Fruit fly (Drosophila melanogaster) whole organism, embryonic: ENCODE measurements around the gene AlaRS.

Source experiments
- Aef1 ChIP-seq: fragments of 200-800 bp; sonication (Bioruptor generic); IDR thresholded peaks from 3 replicates; pipeline ENCODE4 v1.3.6; 2022; ENCODE audit warnings: missing biosample characterization, missing genetic modification characterization
- B-H1 ChIP-seq: fragments of 200-800 bp; sonication (Bioruptor generic); IDR thresholded peaks from 3 replicates; pipeline ENCODE4 v1.3.6; 2022; ENCODE audit warnings: missing biosample characterization, missing genetic modification characterization
- CG10274 ChIP-seq: fragments of 200-800 bp; sonication (Bioruptor generic); optimal IDR thresholded peaks from 3 replicates; lab custom pipeline; 2017; ENCODE audit warnings: missing biosample characterization, mild to moderate bottlenecking, missing genetic modification characterization
- CG10462 ChIP-seq: fragments of 200-800 bp; sonication (Bioruptor generic); optimal IDR thresholded peaks from 2 replicates; lab custom pipeline; 2016; ENCODE audit warnings: missing biosample characterization, missing genetic modification characterization
- CG11504 ChIP-seq: fragments of 200-800 bp; sonication (Bioruptor generic); optimal IDR thresholded peaks from 3 replicates; lab custom pipeline; 2019; ENCODE audit warnings: missing biosample characterization, mild to moderate bottlenecking, missing genetic modification characterization, moderate library complexity
- CG13775 ChIP-seq: fragments of 200-800 bp; sonication (Bioruptor generic); optimal IDR thresholded peaks from 3 replicates; lab custom pipeline; 2017; ENCODE audit warnings: missing biosample characterization, mild to moderate bottlenecking, missing genetic modification characterization
- CG14710 ChIP-seq: fragments of 200-800 bp; sonication (Bioruptor generic); optimal IDR thresholded peaks from 3 replicates; lab custom pipeline; 2019; ENCODE audit warnings: missing biosample characterization, mild to moderate bottlenecking, missing genetic modification characterization, moderate library complexity
- CG15479 ChIP-seq: fragments of 200-800 bp; sonication (Bioruptor generic); optimal IDR thresholded peaks from 3 replicates; lab custom pipeline; 2019; ENCODE audit warnings: missing biosample characterization, mild to moderate bottlenecking, missing genetic modification characterization, moderate library complexity
- CG1647 ChIP-seq: fragments of 200-800 bp; sonication (Bioruptor generic); optimal IDR thresholded peaks from 3 replicates; lab custom pipeline; 2016; ENCODE audit warnings: missing biosample characterization, missing genetic modification characterization
- CG4617 ChIP-seq: fragments of 200-800 bp; sonication (Bioruptor generic); optimal IDR thresholded peaks from 3 replicates; lab custom pipeline; 2016; ENCODE audit warnings: missing biosample characterization, missing genetic modification characterization, borderline replicate concordance
- CG5245 ChIP-seq: fragments of 200-800 bp; sonication (Bioruptor generic); optimal IDR thresholded peaks from 3 replicates; lab custom pipeline; 2016; ENCODE audit warnings: missing biosample characterization, missing genetic modification characterization
- CG6175 ChIP-seq: fragments of 200-800 bp; sonication (Bioruptor generic); IDR thresholded peaks from 3 replicates; pipeline ENCODE4 v1.3.6; 2022; ENCODE audit warnings: missing biosample characterization, missing genetic modification characterization
- CG7745 ChIP-seq: fragments of 200-800 bp; sonication (Bioruptor generic); optimal IDR thresholded peaks from 2 replicates; lab custom pipeline; 2018; ENCODE audit warnings: missing biosample characterization, mild to moderate bottlenecking, missing genetic modification characterization, moderate library complexity
- CG9727 ChIP-seq: fragments of 200-800 bp; sonication (Bioruptor generic); optimal IDR thresholded peaks from 3 replicates; lab custom pipeline; 2017; ENCODE audit warnings: missing biosample characterization, mild to moderate bottlenecking, missing genetic modification characterization
- CG9817 ChIP-seq: fragments of 200-800 bp; sonication (Bioruptor generic); optimal IDR thresholded peaks from 2 replicates; lab custom pipeline; 2018; ENCODE audit warnings: missing biosample characterization, mild to moderate bottlenecking, missing genetic modification characterization, moderate library complexity
- Eip74EF ChIP-seq, 2 experiments: fragments of 200-800 bp in 1 of 2; fragments of >200 bp in 1 of 2; sonication (Bioruptor generic) in 1 of 2; optimal IDR thresholded peaks; 2 replicates each; lab custom pipeline; 2017 to 2019; ENCODE audit warnings: missing biosample characterization in 2 of 2, missing genetic modification characterization in 2 of 2, mild to moderate bottlenecking in 1 of 2, moderate library complexity in 1 of 2
- HHEX ChIP-seq: fragments of 200-800 bp; sonication (Bioruptor generic); optimal IDR thresholded peaks from 3 replicates; lab custom pipeline; 2017; ENCODE audit warnings: missing biosample characterization, mild to moderate bottlenecking, missing genetic modification characterization, missing genetic modification reagents
- HLH3B ChIP-seq: fragments of 200-800 bp; sonication (Bioruptor generic); IDR thresholded peaks from 2 replicates; pipeline ENCODE4 v1.3.6; 2022; ENCODE audit warnings: missing biosample characterization, missing genetic modification characterization
- Hand ChIP-seq: fragments of 200-800 bp; sonication (Bioruptor generic); optimal IDR thresholded peaks from 2 replicates; lab custom pipeline; 2017; ENCODE audit warnings: mild to moderate bottlenecking, missing biosample characterization, missing genetic modification reagents, missing genetic modification characterization
- Lpt ChIP-seq: fragments of >200 bp; optimal IDR thresholded peaks from 2 replicates; lab custom pipeline; 2018; ENCODE audit warnings: missing biosample characterization, missing genetic modification characterization
- MBD-R2 ChIP-seq: fragments of 200-800 bp; sonication (Bioruptor generic); IDR thresholded peaks from 2 replicates; pipeline ENCODE4 v1.3.6; 2022; ENCODE audit warnings: missing biosample characterization, missing genetic modification characterization
- MESR4 ChIP-seq: fragments of 200-800 bp; sonication (Bioruptor generic); optimal IDR thresholded peaks from 2 replicates; lab custom pipeline; 2018; ENCODE audit warnings: missing biosample characterization, mild to moderate bottlenecking, missing genetic modification characterization, moderate library complexity
- Myb ChIP-seq: fragments of 200-800 bp; sonication (Bioruptor generic); optimal IDR thresholded peaks from 2 replicates; lab custom pipeline; 2016; ENCODE audit warnings: missing biosample characterization, missing genetic modification characterization
- Nf-YB ChIP-seq: fragments of 200-800 bp; sonication (Bioruptor generic); optimal IDR thresholded peaks from 3 replicates; lab custom pipeline; 2019; ENCODE audit warnings: missing biosample characterization, mild to moderate bottlenecking, missing genetic modification characterization, moderate library complexity
- Poxn ChIP-seq: fragments of 200-800 bp; sonication (Bioruptor generic); IDR thresholded peaks from 2 replicates; pipeline ENCODE4 v1.3.6; 2022; ENCODE audit warnings: missing biosample characterization, missing genetic modification characterization
- Scr ChIP-seq: fragments of 200-800 bp; sonication (Bioruptor generic); IDR thresholded peaks from 2 replicates; pipeline ENCODE4 v1.3.6; 2022; ENCODE audit warnings: missing biosample characterization, missing genetic modification characterization; ENCODE audit not compliant: partially characterized antibody
- Side ChIP-seq: fragments of 200-800 bp; sonication (Bioruptor generic); optimal IDR thresholded peaks from 2 replicates; lab custom pipeline; 2016; ENCODE audit warnings: missing biosample characterization, missing genetic modification characterization
- Sin3A ChIP-seq: fragments of >200 bp; optimal IDR thresholded peaks from 2 replicates; lab custom pipeline; 2018
- Sox100B ChIP-seq: fragments of 200-800 bp; sonication (Bioruptor generic); optimal IDR thresholded peaks from 3 replicates; lab custom pipeline; 2018; ENCODE audit warnings: missing biosample characterization, mild to moderate bottlenecking, missing genetic modification characterization
- Stat92E ChIP-seq, 3 experiments: fragments of >200 bp in 2 of 3; fragments of 200-800 bp in 1 of 3; sonication (Bioruptor generic) in 1 of 3; optimal IDR thresholded peaks; 2 replicates each; lab custom pipeline; 2017 to 2019; ENCODE audit warnings: missing biosample characterization in 3 of 3, missing genetic modification characterization in 3 of 3, mild to moderate bottlenecking in 1 of 3, moderate library complexity in 1 of 3
- Xbp1 ChIP-seq: fragments of 200-800 bp; sonication (Bioruptor generic); optimal IDR thresholded peaks from 3 replicates; lab custom pipeline; 2016; ENCODE audit warnings: missing biosample characterization, mild to moderate bottlenecking, missing genetic modification characterization
- ab ChIP-seq: fragments of 200-800 bp; sonication (Bioruptor generic); optimal IDR thresholded peaks from 2 replicates; lab custom pipeline; 2016; ENCODE audit warnings: missing biosample characterization, missing genetic modification characterization
- br ChIP-seq: fragments of >200 bp; optimal IDR thresholded peaks from 2 replicates; lab custom pipeline; 2017
- dati ChIP-seq: fragments of 200-800 bp; sonication (Bioruptor generic); IDR thresholded peaks from 2 replicates; pipeline ENCODE4 v1.3.6; 2022; ENCODE audit warnings: missing biosample characterization, missing genetic modification characterization
- ind ChIP-seq: fragments of 200-800 bp; sonication (Bioruptor generic); optimal IDR thresholded peaks from 3 replicates; lab custom pipeline; 2016; ENCODE audit warnings: missing biosample characterization, missing genetic modification characterization
- insv ChIP-seq, 2 experiments: fragments of 200-800 bp; sonication (Bioruptor generic); optimal IDR thresholded peaks; 3 replicates each; lab custom pipeline; 2016 to 2018; ENCODE audit warnings: missing biosample characterization in 2 of 2, missing genetic modification characterization in 2 of 2
- jumu ChIP-seq: fragments of 200-800 bp; sonication (Bioruptor generic); optimal IDR thresholded peaks from 3 replicates; lab custom pipeline; 2016; ENCODE audit warnings: missing biosample characterization, missing genetic modification characterization
- ken ChIP-seq: fragments of 200-800 bp; sonication (Bioruptor generic); IDR thresholded peaks from 3 replicates; pipeline ENCODE4 v1.3.6; 2022; ENCODE audit warnings: missing biosample characterization, missing genetic modification characterization
- lola ChIP-seq, 3 experiments: fragments of >200 bp in 2 of 3; fragments of 200-800 bp in 1 of 3; sonication (Bioruptor generic) in 1 of 3; optimal IDR thresholded peaks; 2 replicates each; lab custom pipeline; 2017 to 2019; ENCODE audit warnings: missing biosample characterization in 3 of 3, missing genetic modification characterization in 3 of 3, mild to moderate bottlenecking in 1 of 3, moderate library complexity in 1 of 3
- maf-S ChIP-seq: fragments of 200-800 bp; sonication (Bioruptor generic); optimal IDR thresholded peaks from 2 replicates; lab custom pipeline; 2016; ENCODE audit warnings: missing biosample characterization, missing genetic modification characterization
- mirr ChIP-seq: fragments of 200-800 bp; sonication (Bioruptor generic); optimal IDR thresholded peaks from 3 replicates; lab custom pipeline; 2018; ENCODE audit warnings: missing biosample characterization, mild to moderate bottlenecking, missing genetic modification characterization
- mld ChIP-seq: fragments of 200-800 bp; sonication (Bioruptor generic); IDR thresholded peaks from 3 replicates; pipeline ENCODE4 v1.3.6; 2022; ENCODE audit warnings: missing biosample characterization, missing genetic modification characterization; ENCODE audit not compliant: partially characterized antibody
- pho ChIP-seq: fragments of 200-800 bp; sonication (Bioruptor generic); optimal IDR thresholded peaks from 2 replicates; lab custom pipeline; 2016; ENCODE audit warnings: missing biosample characterization, missing genetic modification characterization
- pum ChIP-seq: fragments of 200-800 bp; sonication (Bioruptor generic); optimal IDR thresholded peaks from 2 replicates; lab custom pipeline; 2016; ENCODE audit warnings: missing biosample characterization, missing genetic modification characterization
- schlank ChIP-seq: fragments of 200-800 bp; sonication (Bioruptor generic); optimal IDR thresholded peaks from 2 replicates; lab custom pipeline; 2018; ENCODE audit warnings: missing biosample characterization, mild to moderate bottlenecking, missing genetic modification characterization
- scrt ChIP-seq: fragments of 200-800 bp; sonication (Bioruptor generic); optimal IDR thresholded peaks from 2 replicates; lab custom pipeline; 2018; ENCODE audit warnings: missing biosample characterization, mild to moderate bottlenecking, missing genetic modification characterization, moderate library complexity
- shn ChIP-seq: fragments of 200-800 bp; sonication (Bioruptor generic); optimal IDR thresholded peaks from 3 replicates; lab custom pipeline; 2016; ENCODE audit warnings: missing biosample characterization, missing genetic modification characterization
- tgo ChIP-seq: fragments of 200-800 bp; sonication (Bioruptor generic); IDR thresholded peaks from 3 replicates; pipeline ENCODE4 v1.3.6; 2022; ENCODE audit warnings: missing biosample characterization, missing genetic modification characterization

AlaRS gene

DNA sequence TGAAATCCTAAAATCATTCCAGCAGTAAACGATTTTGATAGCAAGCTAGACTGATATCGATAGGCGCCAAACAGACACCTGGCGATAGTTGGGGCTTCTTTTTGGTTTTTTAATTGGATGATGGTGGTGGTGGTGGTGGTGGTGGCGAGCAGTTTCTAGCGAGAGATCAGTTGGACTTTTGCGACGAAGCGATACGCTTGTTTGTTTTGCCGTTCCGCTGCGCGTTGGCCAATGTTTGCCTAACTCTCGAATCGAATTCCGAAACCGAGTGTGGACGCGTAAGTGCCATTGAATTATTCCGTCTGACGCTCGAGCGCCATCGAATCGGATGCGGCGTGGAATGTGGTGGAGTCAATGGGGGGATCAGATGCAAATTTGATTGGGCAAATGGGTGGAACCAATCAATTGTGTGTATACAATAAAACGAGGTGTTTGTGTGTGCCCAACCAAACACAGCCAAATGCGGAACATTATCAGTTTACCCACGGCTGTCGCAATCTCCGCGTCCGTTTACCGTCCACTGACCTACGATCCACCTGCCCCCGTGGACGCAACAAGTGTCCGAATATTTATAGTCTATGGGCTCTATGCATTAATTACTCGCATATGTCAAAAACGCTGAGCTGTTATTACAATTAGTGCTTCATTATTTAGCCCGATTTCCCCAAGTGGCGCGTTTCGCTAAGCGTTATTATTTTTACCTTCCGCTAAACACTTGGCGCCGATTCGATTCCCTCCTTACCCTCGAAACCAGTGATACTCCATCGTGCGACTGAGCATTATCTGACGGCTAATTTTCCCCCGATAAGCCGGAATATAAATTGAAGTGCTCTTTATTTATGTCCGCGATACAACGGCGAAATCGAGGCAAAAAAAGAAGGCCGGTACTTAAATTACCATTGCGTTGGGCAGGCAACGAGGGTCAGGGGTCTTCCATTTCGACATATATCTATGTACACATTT lies 10.9 kb downstream of the AlaRS start, which contains the start of gene CG17292 (continued):
- TF ChIP-seq br (lab: Kevin White, UChicago): no peak
- TF ChIP-seq CG14710 (tag; lab: Kevin White, UChicago): peak; percentile 14
- no peak for TF ChIP-seq jumu (GFP tag; lab: Kevin White, UChicago)
- TF ChIP-seq Nf-YB: peak; percentile 94
- TF ChIP-seq CG9727 (GFP tag; lab: Kevin White, UChicago): peak; percentile 45
- TF ChIP-seq insv (GFP tag; optimal IDR thresholded peaks at IDR 0.05; lab: Kevin White, UChicago): no peak
- peak; percentile 90 for TF ChIP-seq Scr
- peak; percentile 58; the same call in 2 of the 3 replicates for TF ChIP-seq CG6175 (GFP tag; lab: Robert Waterston, UW)
- peak; percentile 37 for TF ChIP-seq pho (GFP tag; lab: Kevin White, UChicago)
- 0 out of 2 replicates have a peak, but pooled peaks have one; percentile 9 for TF ChIP-seq dati (GFP tag; lab: Robert Waterston, UW)
- no peak for TF ChIP-seq lola (GFP tag; optimal IDR thresholded peaks at IDR 0.05; lab: Kevin White, UChicago)
- TF ChIP-seq CG1647: peak; percentile 28
- TF ChIP-seq tgo (GFP tag; lab: Robert Waterston, UW): peak; percentile 46; the same call in 2 of the 3 replicates
- peak; percentile 17 for TF ChIP-seq CG9817 (tag; lab: Kevin White, UChicago)
- TF ChIP-seq Aef1 (GFP tag; lab: Robert Waterston, UW): peak; percentile 20; the same call in 1 of the 3 replicates
- peak; percentile 62 for TF ChIP-seq mirr (GFP tag; lab: Kevin White, UChicago)
- TF ChIP-seq Xbp1 (GFP tag; lab: Kevin White, UChicago): peak; percentile 12
- no peak for TF ChIP-seq pum (GFP tag; lab: Kevin White, UChicago)
- no peak for TF ChIP-seq Lpt (GFP tag; lab: Kevin White, UChicago)
- TF ChIP-seq Hand (GFP tag; lab: Kevin White, UChicago): peak; percentile 30
- peak; percentile 13 for TF ChIP-seq CG10274 (GFP tag; lab: Kevin White, UChicago)
- no peak for TF ChIP-seq CG7745 (tag; lab: Kevin White, UChicago)
- peak; percentile 67 for TF ChIP-seq MBD-R2 (GFP tag; lab: Robert Waterston, UW)
- TF ChIP-seq CG15479 (GFP tag; lab: Kevin White, UChicago): no peak
- peak; percentile 49 for TF ChIP-seq CG13775 (GFP tag; lab: Kevin White, UChicago)
- peak; percentile 46 for TF ChIP-seq Myb
- TF ChIP-seq Eip74EF (GFP tag; optimal IDR thresholded peaks at IDR 0.05; lab: Kevin White, UChicago): peak in 1 of 2 experiments; percentile 48
- peak; percentile 62; the same call in 2 of the 3 replicates for TF ChIP-seq ken
- no peak; the same call in 2 of the 3 replicates for TF ChIP-seq B-H1 (GFP tag; lab: Robert Waterston, UW)
- no peak for TF ChIP-seq Sin3A (lab: Kevin White, UChicago)
- TF ChIP-seq HHEX (GFP tag; lab: Kevin White, UChicago): peak; percentile 58
- TF ChIP-seq Stat92E (GFP tag; optimal IDR thresholded peaks at IDR 0.05; lab: Kevin White, UChicago): no peak
- peak; percentile 56 for TF ChIP-seq MESR4
- no peak for TF ChIP-seq CG10462 (GFP tag; lab: Kevin White, UChicago)
- peak; percentile 43 for TF ChIP-seq Side (GFP tag; lab: Kevin White, UChicago)
- peak; percentile 17 for TF ChIP-seq maf-S (GFP tag; lab: Kevin White, UChicago)
- TF ChIP-seq ind (GFP tag; lab: Kevin White, UChicago): no peak
- TF ChIP-seq CG4617: peak; percentile 23
- no peak for TF ChIP-seq CG5245 (GFP tag; lab: Kevin White, UChicago)
- TF ChIP-seq HLH3B: peak; percentile 60
- peak; percentile 25 for TF ChIP-seq CG11504 (tag; lab: Kevin White, UChicago)
- TF ChIP-seq Poxn: no peak
- TF ChIP-seq Sox100B (GFP tag; lab: Kevin White, UChicago): peak; percentile 5
- no peak for TF ChIP-seq scrt
- TF ChIP-seq mld (GFP tag; lab: Robert Waterston, UW): peak; percentile 79; the same call in 2 of the 3 replicates
- peak; percentile 46 for TF ChIP-seq shn
- TF ChIP-seq schlank: peak; percentile 52
- no peak for TF ChIP-seq ab
